Worm (Caenorhabditis elegans) whole organism, L4 larva: ENCODE measurements around the gene F46F5.1.

Experiments
- D1046.2 ChIP-seq: fragments of 200-800 bp; sonication (Bioruptor generic); IDR thresholded peaks from 2 replicates; pipeline ENCODE4 v1.3.6; 2022; ENCODE audit warnings: missing genetic modification characterization, missing compliant biosample characterization
- F10B5.3 ChIP-seq: sonication (generic microtip); optimal IDR thresholded peaks from 2 replicates; lab custom pipeline; 2016; ENCODE audit warnings: mild to moderate bottlenecking, missing genetic modification characterization, missing compliant biosample characterization
- F26F4.8 ChIP-seq: fragments of 200-800 bp; sonication (Bioruptor generic); conservative IDR thresholded peaks from 2 replicates; pipeline ENCODE4 v1.3.6; 2022; ENCODE audit warnings: missing genetic modification characterization, missing compliant biosample characterization
- F44E2.7 ChIP-seq: fragments of 200-800 bp; sonication (Bioruptor generic); IDR thresholded peaks from 2 replicates; pipeline ENCODE4 v2.1.2; 2022; ENCODE audit warnings: missing genetic modification characterization, missing compliant biosample characterization
- Y105C5A.15 ChIP-seq: fragments of 200-800 bp; sonication (Bioruptor generic); IDR thresholded peaks from 2 replicates; pipeline ENCODE4 v1.3.6; 2022; ENCODE audit warnings: missing genetic modification characterization, missing compliant biosample characterization
- Y48G9A.11 ChIP-seq: fragments of 200-800 bp; sonication (Bioruptor generic); IDR thresholded peaks from 2 replicates; pipeline ENCODE4 v1.3.6; 2022; ENCODE audit warnings: missing genetic modification reagents, missing genetic modification characterization, missing compliant biosample characterization
- Y5F2A.4 ChIP-seq: fragments of 200-800 bp; sonication (Bioruptor generic); optimal IDR thresholded peaks from 2 replicates; lab custom pipeline; 2018; ENCODE audit warnings: mild to moderate bottlenecking, missing genetic modification characterization, missing compliant biosample characterization
- ZK337.2 ChIP-seq: fragments of 200-800 bp; sonication (Bioruptor generic); IDR thresholded peaks from 2 replicates; pipeline ENCODE4 v1.3.6; 2022; ENCODE audit warnings: missing genetic modification reagents, missing genetic modification characterization, missing compliant biosample characterization
- attf-4 ChIP-seq: sonication (generic microtip); optimal IDR thresholded peaks from 3 replicates; lab custom pipeline; 2017; ENCODE audit warnings: missing biosample characterization, missing genetic modification characterization
- ceh-20 ChIP-seq: fragments of 200-800 bp; sonication (Bioruptor generic); IDR thresholded peaks from 2 replicates; pipeline ENCODE4 v1.3.6; 2022; ENCODE audit warnings: missing genetic modification reagents, missing genetic modification characterization, missing compliant biosample characterization
- ces-1 ChIP-seq: fragments of 150-350 bp; sonication (generic microtip); optimal IDR thresholded peaks from 4 replicates; lab custom pipeline; 2014; ENCODE audit warnings: missing biosample characterization, missing genetic modification reagents, missing genetic modification characterization
- daf-16 ChIP-seq, 3 experiments: sonication (generic microtip); optimal IDR thresholded peaks; 2 replicates each; lab custom pipeline; 2016 to 2017; ENCODE audit warnings: missing genetic modification characterization in 3 of 3, missing genetic modification reagents in 3 of 3, mild to moderate bottlenecking in 2 of 3, missing compliant biosample characterization in 2 of 3, missing biosample characterization in 1 of 3, moderate library complexity in 1 of 3
- dmd-9 ChIP-seq: fragments of 200-800 bp; sonication (Bioruptor generic); IDR thresholded peaks from 2 replicates; pipeline ENCODE4 v1.3.6; 2022; ENCODE audit warnings: missing genetic modification reagents, missing genetic modification characterization, missing compliant biosample characterization
- gei-8 ChIP-seq: fragments of 200-800 bp; sonication (Bioruptor generic); optimal IDR thresholded peaks from 2 replicates; lab custom pipeline; 2018; ENCODE audit warnings: mild to moderate bottlenecking, missing genetic modification characterization, missing compliant biosample characterization
- hif-1 ChIP-seq, 2 experiments: sonication (generic microtip); optimal IDR thresholded peaks; 2 replicates each; lab custom pipeline; 2016 to 2017; ENCODE audit warnings: missing compliant biosample characterization in 2 of 2, missing genetic modification characterization in 2 of 2, missing genetic modification reagents in 2 of 2, missing genotype in 2 of 2, mild to moderate bottlenecking in 1 of 2
- jun-1 ChIP-seq: fragments of 150-350 bp; optimal IDR thresholded peaks from 2 replicates; lab custom pipeline; 2014; ENCODE audit warnings: missing biosample characterization, missing genetic modification reagents, missing genetic modification characterization
- lir-3 ChIP-seq: sonication (generic microtip); optimal IDR thresholded peaks from 2 replicates; lab custom pipeline; 2016; ENCODE audit warnings: mild to moderate bottlenecking, missing genetic modification characterization, missing compliant biosample characterization
- lsy-2 ChIP-seq, 2 experiments: fragments of 150-350 bp in 1 of 2; sonication (generic microtip) in 1 of 2; optimal IDR thresholded peaks; 2 replicates each; lab custom pipeline; 2014 to 2017; ENCODE audit warnings: missing biosample characterization in 2 of 2, missing genetic modification characterization in 2 of 2
- madf-5 ChIP-seq, 2 experiments: fragments of 200-800 bp; sonication (Bioruptor generic); IDR thresholded peaks; 2 replicates each; pipeline ENCODE4 v1.3.6; 2022; ENCODE audit warnings: missing compliant biosample characterization in 2 of 2, missing genetic modification characterization in 2 of 2
- mdl-1 ChIP-seq, 2 experiments: fragments of 150-350 bp in 1 of 2; sonication (generic microtip) in 1 of 2; optimal IDR thresholded peaks; 2 replicates each; lab custom pipeline; 2014 to 2017; ENCODE audit warnings: missing biosample characterization in 2 of 2, missing genetic modification characterization in 2 of 2
- mep-1 ChIP-seq: fragments of 150-350 bp; sonication (generic microtip); optimal IDR thresholded peaks from 3 replicates; lab custom pipeline; 2014; ENCODE audit warnings: missing biosample characterization, missing genetic modification characterization
- nhr-10 ChIP-seq: fragments of 150-350 bp; optimal IDR thresholded peaks from 2 replicates; lab custom pipeline; 2014; ENCODE audit warnings: missing biosample characterization, missing genetic modification characterization
- nhr-111 ChIP-seq: fragments of 200-800 bp; sonication (Bioruptor generic); optimal IDR thresholded peaks from 2 replicates; lab custom pipeline; 2018; ENCODE audit warnings: mild to moderate bottlenecking, missing genetic modification characterization, missing compliant biosample characterization
- nhr-237 ChIP-seq: sonication (generic microtip); optimal IDR thresholded peaks from 2 replicates; lab custom pipeline; 2017; ENCODE audit warnings: missing biosample characterization, missing genetic modification characterization
- nhr-25 ChIP-seq: sonication (generic microtip); optimal IDR thresholded peaks from 2 replicates; lab custom pipeline; 2017; ENCODE audit warnings: missing genetic modification characterization, mild to moderate bottlenecking, missing compliant biosample characterization, antibody characterized with exemption, moderate library complexity, borderline replicate concordance; ENCODE audit not compliant: insufficient read depth
- nhr-42 ChIP-seq: fragments of 200-800 bp; sonication (Bioruptor generic); IDR thresholded peaks from 2 replicates; pipeline ENCODE4 v1.3.6; 2022; ENCODE audit warnings: missing genetic modification characterization, missing compliant biosample characterization
- nhr-77 ChIP-seq: fragments of 150-350 bp; optimal IDR thresholded peaks from 2 replicates; lab custom pipeline; 2014; ENCODE audit warnings: missing biosample characterization, missing genetic modification characterization
- rbr-2 ChIP-seq: sonication (generic microtip); optimal IDR thresholded peaks from 2 replicates; lab custom pipeline; 2016; ENCODE audit warnings: missing genotype, missing genetic modification characterization, missing compliant biosample characterization
- saeg-2 ChIP-seq: fragments of 200-800 bp; sonication (Bioruptor generic); IDR thresholded peaks from 2 replicates; pipeline ENCODE4 v1.3.6; 2022; ENCODE audit warnings: missing genetic modification reagents, missing genetic modification characterization, missing compliant biosample characterization
- tra-1 ChIP-seq: fragments of 200-800 bp; sonication (Bioruptor generic); IDR thresholded peaks from 2 replicates; pipeline ENCODE4 v1.3.6; 2022; ENCODE audit warnings: missing genetic modification reagents, missing genetic modification characterization, missing compliant biosample characterization
- unc-39 ChIP-seq: sonication (generic microtip); optimal IDR thresholded peaks from 2 replicates; lab custom pipeline; 2017; ENCODE audit warnings: missing biosample characterization, missing genetic modification characterization
- unc-62 ChIP-seq, 3 experiments: fragments of 150-350 bp in 1 of 3; sonication (generic microtip); optimal IDR thresholded peaks in 2 of 3; peaks in 1 of 3; 1 replicate in 1 of 3; 2 replicates in 2 of 3; lab custom pipeline; 2014 to 2017; ENCODE audit warnings: missing biosample characterization in 3 of 3, missing genetic modification characterization in 3 of 3, missing genetic modification reagents in 3 of 3, missing genotype in 1 of 3
- vab-7 ChIP-seq: fragments of 200-800 bp; sonication (Bioruptor generic); IDR thresholded peaks from 2 replicates; pipeline ENCODE4 v1.3.6; 2022; ENCODE audit warnings: missing genetic modification reagents, missing genetic modification characterization, missing compliant biosample characterization
- zag-1 ChIP-seq: fragments of 150-350 bp; optimal IDR thresholded peaks from 2 replicates; lab custom pipeline; 2014; ENCODE audit warnings: missing biosample characterization, missing genetic modification characterization
- zfp-2 ChIP-seq: sonication (generic microtip); optimal IDR thresholded peaks from 2 replicates; lab custom pipeline; 2016; ENCODE audit warnings: mild to moderate bottlenecking, missing genetic modification characterization, missing compliant biosample characterization

Gene F46F5.1

ce11 chrII:821514-821913 is 29.8 kb upstream of the F46F5.1 start, which contains the start of gene F46F5.8:
F46F5.8 (minus strand) TSS chrII:821614.
- TF ChIP-seq ces-1 (GFP tag; lab: Kevin White, UChicago): no peak
- no peak for TF ChIP-seq unc-39
- peak in 1 of 2 experiments; percentile 73 for TF ChIP-seq unc-62 (GFP tag; optimal IDR thresholded peaks at IDR 0.05 in 1 of 2; lab: Kevin White, UChicago)
- no peak for TF ChIP-seq unc-62 (tag; optimal IDR thresholded peaks at IDR 0.05; lab: Kevin White, UChicago)
- no peak for TF ChIP-seq rbr-2 (tag; lab: Kevin White, UChicago)
- TF ChIP-seq lir-3 (tag; lab: Kevin White, UChicago): no peak
- no peak for TF ChIP-seq F44E2.7
- TF ChIP-seq saeg-2 (GFP tag; lab: Robert Waterston, UW): no peak
- no peak for TF ChIP-seq ceh-20 (GFP tag; lab: Robert Waterston, UW)

ce11 chrII:820519-820918 is 28.8 kb upstream of the F46F5.1 start, which contains the start of gene F46F5.7:
F46F5.7 (minus strand) TSS chrII:820619.
- TF ChIP-seq zag-1: no peak
- no peak for TF ChIP-seq attf-4 (tag; lab: Kevin White, UChicago)
- no peak for TF ChIP-seq D1046.2 (GFP tag; lab: Robert Waterston, UW)
- TF ChIP-seq, all 104 proteins: peak for 0

DNA sequence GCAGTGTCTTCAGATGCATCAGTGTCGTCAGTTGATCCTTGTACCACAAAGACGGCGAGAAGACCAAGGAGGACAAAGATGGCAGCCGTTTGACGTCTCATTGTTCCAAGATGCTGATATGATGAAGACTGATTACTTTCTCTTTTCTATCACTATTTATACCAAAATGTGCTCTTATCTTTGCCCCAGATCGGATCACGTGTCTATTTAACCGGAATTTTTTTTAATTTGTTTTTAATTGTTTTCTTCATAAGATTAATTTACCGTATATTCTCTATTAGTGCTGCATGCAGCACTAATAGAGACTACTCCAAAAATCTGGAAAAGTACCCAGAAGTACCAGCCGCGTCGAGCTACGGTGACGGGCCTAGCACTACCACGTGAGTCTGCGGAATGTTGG is 23.0 kb upstream of the F46F5.1 start, which contains the start of gene msrp-3:
TSS of gene msrp-3 (minus strand) at position 101 of the 400 bp plus-strand sequence.
- no peak for TF ChIP-seq nhr-25
- TF ChIP-seq Y105C5A.15: no peak
- TF ChIP-seq mep-1 (tag; lab: Kevin White, UChicago): no peak
- TF ChIP-seq ZK337.2 (GFP tag; lab: Robert Waterston, UW): no peak
- no peak for TF ChIP-seq F10B5.3 (tag; lab: Kevin White, UChicago)
- no peak for TF ChIP-seq lsy-2 (tag; optimal IDR thresholded peaks at IDR 0.05; lab: Kevin White, UChicago)
- TF ChIP-seq zfp-2 (tag; lab: Kevin White, UChicago): no peak
- no peak for TF ChIP-seq hif-1 (tag; optimal IDR thresholded peaks at IDR 0.05; lab: Kevin White, UChicago)
- TF ChIP-seq dmd-9 (GFP tag; lab: Robert Waterston, UW): no peak
- no peak for TF ChIP-seq nhr-77 (tag; lab: Kevin White, UChicago)
- no peak for TF ChIP-seq Y48G9A.11 (GFP tag; lab: Robert Waterston, UW)
- TF ChIP-seq tra-1 (GFP tag; lab: Robert Waterston, UW): no peak
- TF ChIP-seq nhr-10 (tag; lab: Kevin White, UChicago): no peak
- TF ChIP-seq daf-16 (GFP tag; optimal IDR thresholded peaks at IDR 0.05; lab: Kevin White, UChicago): no peak
- TF ChIP-seq daf-16 (tag; optimal IDR thresholded peaks at IDR 0.05; lab: Kevin White, UChicago): no peak
- TF ChIP-seq nhr-111 (GFP tag; lab: Kevin White, UChicago): no peak
- TF ChIP-seq nhr-237: no peak

DNA sequence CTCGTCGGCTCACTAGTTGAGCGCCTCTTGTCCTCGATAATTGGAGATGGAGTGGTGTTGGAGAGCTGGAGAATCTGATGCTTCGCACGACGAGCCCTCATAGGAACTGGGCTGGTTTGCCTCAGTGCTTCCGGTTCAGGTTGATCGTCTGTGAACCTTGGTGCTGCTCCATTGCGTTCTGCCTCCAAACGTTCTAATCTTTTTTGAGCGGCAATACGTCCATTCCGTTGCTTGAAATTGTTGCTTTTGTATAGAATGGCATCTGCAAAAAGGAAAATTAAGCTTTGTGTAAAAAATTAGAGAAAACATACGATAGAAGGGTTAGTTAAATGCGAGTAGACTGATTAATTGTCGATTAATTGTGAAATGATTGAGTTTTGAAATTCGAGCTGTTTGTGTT is 21.2 kb upstream of the F46F5.1 start, which contains the start of gene F46F5.5:
TSS of gene F46F5.5 (minus strand) at position 101 of the 400 bp plus-strand sequence.
- TF ChIP-seq D1046.2 (GFP tag; lab: Robert Waterston, UW) (no peak), nhr-42 (GFP tag; lab: Robert Waterston, UW) (no peak), mdl-1 (tag; optimal IDR thresholded peaks at IDR 0.05; lab: Kevin White, UChicago) (no peak), jun-1 (no peak), madf-5 (GFP tag; IDR thresholded peaks at IDR 0.05; lab: Robert Waterston, UW) (no peak), gei-8 (no peak), Y5F2A.4 (GFP tag; lab: Kevin White, UChicago) (no peak), F26F4.8 (GFP tag; lab: Robert Waterston, UW) (no peak), vab-7 (no peak)
